Worm (Caenorhabditis elegans) whole organism, midembryonic: Measurements from ENCODE around the gene tag-241.

Source experiments
- T22C8.4 ChIP-seq: fragments of 200-800 bp; sonication (Bioruptor generic); IDR thresholded peaks from 2 replicates; pipeline ENCODE4 v1.3.6; 2022; ENCODE audit warnings: missing genetic modification characterization, missing compliant biosample characterization
- cog-1 ChIP-seq: sonication (generic microtip); optimal IDR thresholded peaks from 2 replicates; lab custom pipeline; 2016; ENCODE audit warnings: missing genetic modification characterization, missing compliant biosample characterization
- flt-1 ChIP-seq: fragments of 200-800 bp; sonication (Bioruptor generic); IDR thresholded peaks from 2 replicates; pipeline ENCODE4 v1.3.6; 2022; ENCODE audit warnings: missing genetic modification characterization, missing compliant biosample characterization
- klf-2 ChIP-seq: fragments of 200-800 bp; sonication (Bioruptor generic); conservative IDR thresholded peaks from 2 replicates; pipeline ENCODE4 v1.3.6; 2022; ENCODE audit warnings: missing genetic modification reagents, missing genetic modification characterization, missing compliant biosample characterization
- med-1 ChIP-seq: sonication (generic microtip); optimal IDR thresholded peaks from 2 replicates; lab custom pipeline; 2017; ENCODE audit warnings: missing genetic modification characterization, mild to moderate bottlenecking, missing compliant biosample characterization, antibody characterized with exemption, missing genetic modification reagents; ENCODE audit not compliant: insufficient read depth
- ref-1 ChIP-seq: fragments of 200-800 bp; sonication (Bioruptor generic); conservative IDR thresholded peaks from 2 replicates; pipeline ENCODE4 v1.3.6; 2022; ENCODE audit warnings: missing genetic modification reagents, missing genetic modification characterization, missing compliant biosample characterization
- tab-1 ChIP-seq: fragments of 200-800 bp; sonication (Bioruptor generic); IDR thresholded peaks from 2 replicates; pipeline ENCODE4 v1.3.6; 2022; ENCODE audit warnings: missing genetic modification characterization, missing compliant biosample characterization
- ztf-23 ChIP-seq: fragments of 200-800 bp; sonication (Bioruptor generic); IDR thresholded peaks from 2 replicates; pipeline ENCODE4 v1.3.6; 2022; ENCODE audit warnings: missing genetic modification reagents, missing genetic modification characterization, missing compliant biosample characterization
- ztf-29 ChIP-seq: fragments of 200-800 bp; sonication (Bioruptor generic); IDR thresholded peaks from 2 replicates; pipeline ENCODE4 v1.3.6; 2022; ENCODE audit warnings: missing genetic modification reagents, missing genetic modification characterization, missing compliant biosample characterization

Gene tag-241

ce11 chrX:11816825-11817224 is 7.0 kb upstream of the tag-241 start:
- TF ChIP-seq ztf-29 (GFP tag; lab: Robert Waterston, UW) (no peak), med-1 (GFP tag; lab: Kevin White, UChicago) (no peak), klf-2 (GFP tag; lab: Robert Waterston, UW) (no peak), ztf-23 (no peak), flt-1 (no peak), cog-1 (tag; lab: Kevin White, UChicago) (no peak), ref-1 (GFP tag; lab: Robert Waterston, UW) (no peak), T22C8.4 (GFP tag; lab: Robert Waterston, UW) (no peak), tab-1 (no peak)

- no peak for TF ChIP-seq T22C8.4 (GFP tag; lab: Robert Waterston, UW)
- no peak for TF ChIP-seq ztf-29 (GFP tag; lab: Robert Waterston, UW)
- no peak for TF ChIP-seq klf-2 (GFP tag; lab: Robert Waterston, UW)
- TF ChIP-seq ztf-23, result no peak
- no peak for TF ChIP-seq cog-1 (tag; lab: Kevin White, UChicago)
- TF ChIP-seq ref-1 (GFP tag; lab: Robert Waterston, UW), result no peak
- TF ChIP-seq flt-1, result no peak
- no peak for TF ChIP-seq tab-1
- no peak for TF ChIP-seq med-1 (GFP tag; lab: Kevin White, UChicago)
These were observed 5.1 kb upstream of the tag-241 start for ce11 chrX:11818711-11819110.

ce11 chrX:11821159-11821720 is 2.6 kb upstream of the tag-241 start:
- TF ChIP-seq flt-1 (no peak), med-1 (GFP tag; lab: Kevin White, UChicago) (no peak), ztf-29 (GFP tag; lab: Robert Waterston, UW) (no peak), ztf-23 (no peak), cog-1 (tag; lab: Kevin White, UChicago) (no peak), ref-1 (GFP tag; lab: Robert Waterston, UW) (no peak)

- TF ChIP-seq ztf-23 (no peak), ref-1 (GFP tag; lab: Robert Waterston, UW) (no peak), tab-1 (no peak), cog-1 (tag; lab: Kevin White, UChicago) (no peak), T22C8.4 (GFP tag; lab: Robert Waterston, UW) (no peak), klf-2 (GFP tag; lab: Robert Waterston, UW) (no peak), flt-1 (no peak), med-1 (GFP tag; lab: Kevin White, UChicago) (no peak), ztf-29 (GFP tag; lab: Robert Waterston, UW) (no peak)
These were observed 3.1 kb downstream of the tag-241 start for ce11 chrX:11826892-11827291.

ce11 chrX:11827528-11827927 is 3.7 kb downstream of the tag-241 start:
- TF ChIP-seq ztf-29 (GFP tag; lab: Robert Waterston, UW) (no peak), klf-2 (GFP tag; lab: Robert Waterston, UW) (no peak), cog-1 (tag; lab: Kevin White, UChicago) (no peak), tab-1 (no peak), ref-1 (GFP tag; lab: Robert Waterston, UW) (no peak), T22C8.4 (GFP tag; lab: Robert Waterston, UW) (no peak), ztf-23 (no peak), flt-1 (no peak), med-1 (GFP tag; lab: Kevin White, UChicago) (no peak)

ce11 chrX:11828661-11829060 is 4.9 kb downstream of the tag-241 start:
- no peak for TF ChIP-seq med-1 (GFP tag; lab: Kevin White, UChicago)
- TF ChIP-seq cog-1 (tag; lab: Kevin White, UChicago), result no peak
- TF ChIP-seq flt-1, result no peak
- no peak for TF ChIP-seq tab-1
- TF ChIP-seq T22C8.4 (GFP tag; lab: Robert Waterston, UW), result no peak
- TF ChIP-seq ztf-23, result no peak
- no peak for TF ChIP-seq klf-2 (GFP tag; lab: Robert Waterston, UW)
- no peak for TF ChIP-seq ref-1 (GFP tag; lab: Robert Waterston, UW)
- no peak for TF ChIP-seq ztf-29 (GFP tag; lab: Robert Waterston, UW)

- TF ChIP-seq cog-1 (tag; lab: Kevin White, UChicago), result no peak
- no peak for TF ChIP-seq med-1 (GFP tag; lab: Kevin White, UChicago)
- no peak for TF ChIP-seq flt-1
- no peak for TF ChIP-seq tab-1
- no peak for TF ChIP-seq T22C8.4 (GFP tag; lab: Robert Waterston, UW)
- TF ChIP-seq ref-1 (GFP tag; lab: Robert Waterston, UW), result no peak
- TF ChIP-seq klf-2 (GFP tag; lab: Robert Waterston, UW), result no peak
- TF ChIP-seq ztf-23, result no peak
- TF ChIP-seq ztf-29 (GFP tag; lab: Robert Waterston, UW), result no peak
These were observed 13.6 kb downstream of the tag-241 start, which contains the start of gene taf-7.1 for ce11 chrX:11837378-11837777. Gene taf-7.1 (minus strand): TSS chrX:11837478.

ce11 chrX:11843363-11843762 is 19.6 kb downstream of the tag-241 start, which contains the start of gene F54F7.2:
Gene F54F7.2 (plus strand): TSS chrX:11843663.
- TF ChIP-seq ztf-23 (no peak), ztf-29 (GFP tag; lab: Robert Waterston, UW) (no peak), ref-1 (GFP tag; lab: Robert Waterston, UW) (no peak), klf-2 (GFP tag; lab: Robert Waterston, UW) (no peak), T22C8.4 (GFP tag; lab: Robert Waterston, UW) (no peak), cog-1 (tag; lab: Kevin White, UChicago) (no peak), flt-1 (no peak), med-1 (GFP tag; lab: Kevin White, UChicago) (no peak), tab-1 (no peak)

ce11 chrX:11848618-11849017 is 24.8 kb downstream of the tag-241 start, which contains the start of gene F54F7.9:
Gene F54F7.9 (minus strand): TSS chrX:11848718.
- no peak for TF ChIP-seq ztf-29 (GFP tag; lab: Robert Waterston, UW)
- TF ChIP-seq flt-1, result no peak

- TF ChIP-seq klf-2 (GFP tag; lab: Robert Waterston, UW) (no peak), ref-1 (GFP tag; lab: Robert Waterston, UW) (no peak), ztf-23 (no peak), cog-1 (tag; lab: Kevin White, UChicago) (no peak), med-1 (GFP tag; lab: Kevin White, UChicago) (no peak), flt-1 (no peak), ztf-29 (GFP tag; lab: Robert Waterston, UW) (no peak), tab-1 (no peak), T22C8.4 (GFP tag; lab: Robert Waterston, UW) (no peak)
These were observed 26.3 kb downstream of the tag-241 start, which contains the start of gene F54F7.3 for ce11 chrX:11850082-11850481. Gene F54F7.3 (minus strand): TSS chrX:11850182.
